Worm (Caenorhabditis elegans) whole organism, L3 larva: ENCODE measurements around the gene lec-5.

Experiments
- ama-1 ChIP-seq: fragments of 150-350 bp; optimal IDR thresholded peaks from 2 replicates; lab custom pipeline; 2018
- ceh-16 ChIP-seq: sonication (generic microtip); optimal IDR thresholded peaks from 2 replicates; lab custom pipeline; 2017; ENCODE audit warnings: missing biosample characterization, missing genetic modification characterization
- ceh-82 ChIP-seq: fragments of 150-350 bp; optimal IDR thresholded peaks from 2 replicates; lab custom pipeline; 2014; ENCODE audit warnings: missing biosample characterization, missing genetic modification characterization
- ceh-9 ChIP-seq: sonication (generic microtip); optimal IDR thresholded peaks from 2 replicates; lab custom pipeline; 2018; ENCODE audit warnings: missing biosample characterization, missing genetic modification characterization
- daf-12 ChIP-seq: fragments of 150-350 bp; optimal IDR thresholded peaks from 2 replicates; lab custom pipeline; 2014; ENCODE audit warnings: missing biosample characterization, missing genetic modification reagents, missing genetic modification characterization
- egl-27 ChIP-seq: sonication (generic microtip); optimal IDR thresholded peaks from 4 replicates; lab custom pipeline; 2017; ENCODE audit warnings: missing biosample characterization, missing genetic modification reagents, missing genetic modification characterization
- egl-5 ChIP-seq: fragments of 150-350 bp; optimal IDR thresholded peaks from 2 replicates; lab custom pipeline; 2017; ENCODE audit warnings: missing biosample characterization, missing genetic modification reagents, missing genetic modification characterization, inconsistent platforms
- elt-1 ChIP-seq: fragments of 150-350 bp; optimal IDR thresholded peaks from 2 replicates; lab custom pipeline; 2014; ENCODE audit warnings: missing biosample characterization, missing genetic modification characterization
- elt-2 ChIP-seq: sonication (generic microtip); optimal IDR thresholded peaks from 2 replicates; lab custom pipeline; 2016; ENCODE audit warnings: missing genetic modification reagents, mild to moderate bottlenecking, missing genetic modification characterization, missing compliant biosample characterization
- elt-3 ChIP-seq, 3 experiments: fragments of 150-350 bp in 1 of 3; sonication (generic microtip) in 2 of 3; optimal IDR thresholded peaks; 2 replicates in 2 of 3; 4 replicates in 1 of 3; lab custom pipeline; 2014 to 2017; ENCODE audit warnings: missing biosample characterization in 3 of 3, missing genetic modification characterization in 3 of 3
- fkh-10 ChIP-seq: sonication (generic microtip); optimal IDR thresholded peaks from 2 replicates; lab custom pipeline; 2017; ENCODE audit warnings: missing biosample characterization, missing genetic modification reagents, missing genetic modification characterization
- fos-1 ChIP-seq: fragments of 150-350 bp; optimal IDR thresholded peaks from 2 replicates; lab custom pipeline; 2014; ENCODE audit warnings: missing biosample characterization, missing genetic modification characterization
- hmg-11 ChIP-seq: sonication (generic microtip); optimal IDR thresholded peaks from 2 replicates; lab custom pipeline; 2016; ENCODE audit warnings: missing genetic modification characterization, missing compliant biosample characterization
- lin-39 ChIP-seq: fragments of 150-350 bp; optimal IDR thresholded peaks from 2 replicates; lab custom pipeline; 2018; ENCODE audit warnings: missing biosample characterization, missing genetic modification reagents, missing genetic modification characterization
- lsy-12 ChIP-seq: sonication (generic microtip); optimal IDR thresholded peaks from 2 replicates; lab custom pipeline; 2016; ENCODE audit warnings: mild to moderate bottlenecking, missing genetic modification characterization, missing compliant biosample characterization
- mdl-1 ChIP-seq: fragments of 150-350 bp; optimal IDR thresholded peaks from 2 replicates; lab custom pipeline; 2014; ENCODE audit warnings: missing biosample characterization, missing genetic modification characterization
- mml-1 ChIP-seq: fragments of 150-350 bp; sonication (generic microtip); optimal IDR thresholded peaks from 3 replicates; lab custom pipeline; 2014; ENCODE audit warnings: missing biosample characterization, missing genetic modification characterization
- nfya-1 ChIP-seq: sonication (generic microtip); optimal IDR thresholded peaks from 2 replicates; lab custom pipeline; 2017; ENCODE audit warnings: missing genetic modification characterization, mild to moderate bottlenecking, missing compliant biosample characterization, antibody characterized with exemption, moderate library complexity; ENCODE audit not compliant: insufficient read depth
- nhr-11 ChIP-seq: fragments of 150-350 bp; optimal IDR thresholded peaks from 2 replicates; lab custom pipeline; 2014; ENCODE audit warnings: missing biosample characterization, missing genetic modification characterization
- nhr-25 ChIP-seq: sonication (generic microtip); optimal IDR thresholded peaks from 2 replicates; lab custom pipeline; 2017; ENCODE audit warnings: missing biosample characterization, missing genetic modification characterization
- nhr-28 ChIP-seq: fragments of 150-350 bp; optimal IDR thresholded peaks from 2 replicates; lab custom pipeline; 2014; ENCODE audit warnings: missing biosample characterization, missing genetic modification characterization
- nhr-67 ChIP-seq: fragments of 150-350 bp; optimal IDR thresholded peaks from 2 replicates; lab custom pipeline; 2014; ENCODE audit warnings: missing biosample characterization, missing genetic modification characterization
- nhr-76 ChIP-seq: fragments of 150-350 bp; sonication (generic microtip); optimal IDR thresholded peaks from 5 replicates; lab custom pipeline; 2014; ENCODE audit warnings: missing biosample characterization, missing genetic modification characterization
- pha-4 ChIP-seq: fragments of 150-350 bp; optimal IDR thresholded peaks from 2 replicates; lab custom pipeline; 2014; ENCODE audit warnings: missing biosample characterization, missing genetic modification reagents, missing genetic modification characterization
- pqm-1 ChIP-seq: fragments of 150-350 bp; optimal IDR thresholded peaks from 2 replicates; lab custom pipeline; 2017; ENCODE audit warnings: missing biosample characterization, missing genetic modification characterization, inconsistent platforms
- tbx-2 ChIP-seq: sonication (generic microtip); optimal IDR thresholded peaks from 2 replicates; lab custom pipeline; 2016; ENCODE audit warnings: mild to moderate bottlenecking, missing genetic modification characterization, missing compliant biosample characterization
- unc-39 ChIP-seq: sonication (generic microtip); optimal IDR thresholded peaks from 4 replicates; lab custom pipeline; 2017; ENCODE audit warnings: missing biosample characterization, missing genetic modification characterization
- ztf-11 ChIP-seq: fragments of 150-350 bp; optimal IDR thresholded peaks from 2 replicates; lab custom pipeline; 2014; ENCODE audit warnings: missing biosample characterization, missing genetic modification characterization
- ztf-4 ChIP-seq: fragments of 150-350 bp; optimal IDR thresholded peaks from 2 replicates; lab custom pipeline; 2014; ENCODE audit warnings: missing biosample characterization, missing genetic modification characterization

Gene lec-5

ce11 chrII:5872414-5872813 lies 31.5 kb upstream of the lec-5 start:
- TF ChIP-seq nhr-25 (tag; lab: Kevin White, UChicago) = no peak
- TF ChIP-seq elt-2 (tag; lab: Kevin White, UChicago) = peak; percentile 75
- no peak for TF ChIP-seq egl-5
- TF ChIP-seq elt-3 (tag; optimal IDR thresholded peaks at IDR 0.05; lab: Kevin White, UChicago) = no peak
- TF ChIP-seq elt-1 = no peak
- no peak for TF ChIP-seq pha-4 (tag; lab: Kevin White, UChicago)
- TF ChIP-seq unc-39 (tag; lab: Kevin White, UChicago) = no peak

ce11 chrII:5871508-5871907 lies 30.6 kb upstream of the lec-5 start:
- peak; percentile 13 for TF ChIP-seq nfya-1 (tag; lab: Kevin White, UChicago)
- TF ChIP-seq egl-5 = peak; percentile 47
- no peak for TF ChIP-seq daf-12 (tag; lab: Kevin White, UChicago)
- peak; percentile 74 for TF ChIP-seq lin-39 (tag; lab: Kevin White, UChicago)

- TF ChIP-seq ztf-11 (tag; lab: Kevin White, UChicago) = no peak
- TF ChIP-seq nhr-76 (tag; lab: Kevin White, UChicago) = no peak
- TF ChIP-seq hmg-11 (tag; lab: Kevin White, UChicago) = no peak
- peak; percentile 89 for TF ChIP-seq nfya-1 (tag; lab: Kevin White, UChicago)
- TF ChIP-seq ztf-4 (tag; lab: Kevin White, UChicago) = no peak
- no peak for TF ChIP-seq ceh-82 (tag; lab: Kevin White, UChicago)
- TF ChIP-seq nhr-11 (tag; lab: Kevin White, UChicago) = no peak
These were observed 26.0 kb upstream of the lec-5 start for ce11 chrII:5866920-5867319.

ce11 chrII:5865405-5866308 lies 24.8 kb upstream of the lec-5 start, which contains the start of gene F55C12.19:
Gene F55C12.19 (plus strand): TSS chrII:5866139.
- TF ChIP-seq lin-39 (tag; lab: Kevin White, UChicago) = no peak
- peak; percentile 30 for TF ChIP-seq pha-4 (tag; lab: Kevin White, UChicago)
- no peak for TF ChIP-seq lsy-12
- TF ChIP-seq elt-3 (tag; optimal IDR thresholded peaks at IDR 0.05; lab: Kevin White, UChicago) = no peak
- TF ChIP-seq mdl-1 (tag; lab: Kevin White, UChicago) = no peak
- TF ChIP-seq ceh-16 = no peak
- no peak for TF ChIP-seq nhr-67
- TF ChIP-seq daf-12 (tag; lab: Kevin White, UChicago) = no peak
- peak; percentile 11 for TF ChIP-seq fos-1 (tag; lab: Kevin White, UChicago)
- no peak for TF ChIP-seq hmg-11 (tag; lab: Kevin White, UChicago)
- TF ChIP-seq nhr-28 (tag; lab: Kevin White, UChicago) = no peak
- peak; percentile 66 for TF ChIP-seq elt-2 (tag; lab: Kevin White, UChicago)
- TF ChIP-seq pqm-1 (tag; lab: Kevin White, UChicago) = peak; percentile 69
- no peak for TF ChIP-seq mml-1 (tag; lab: Kevin White, UChicago)
- TF ChIP-seq ama-1 (lab: Kevin White, UChicago) = no peak
- TF ChIP-seq ceh-9 = no peak

- TF ChIP-seq elt-2 (tag; lab: Kevin White, UChicago) (peak; percentile 68), elt-3 (tag; optimal IDR thresholded peaks at IDR 0.05; lab: Kevin White, UChicago) (no peak), nhr-67 (no peak), ceh-9 (no peak), lin-39 (tag; lab: Kevin White, UChicago) (no peak), pqm-1 (tag; lab: Kevin White, UChicago) (peak; percentile 47), egl-27 (no peak), nhr-11 (tag; lab: Kevin White, UChicago) (no peak), ama-1 (lab: Kevin White, UChicago) (no peak), tbx-2 (tag; lab: Kevin White, UChicago) (no peak)
These were observed 23.0 kb upstream of the lec-5 start, which contains the start of gene tag-234 for ce11 chrII:5863893-5864292. Gene tag-234 (plus strand): TSS chrII:5864193.

- TF ChIP-seq egl-27 = no peak
- TF ChIP-seq tbx-2 (tag; lab: Kevin White, UChicago) = no peak
- peak; percentile 7 for TF ChIP-seq nfya-1 (tag; lab: Kevin White, UChicago)
- TF ChIP-seq fkh-10 = peak; percentile 76
These were observed 19.7 kb upstream of the lec-5 start for ce11 chrII:5860621-5861020.
